Worm (Caenorhabditis elegans) whole organism, late embryonic: ENCODE results near the gene C36E6.2.

ENCODE experiments used
- ama-1 ChIP-seq: fragments of 150-350 bp; optimal IDR thresholded peaks from 2 replicates; lab custom pipeline; 2014
- ceh-9 ChIP-seq: sonication (generic microtip); optimal IDR thresholded peaks from 2 replicates; lab custom pipeline; 2016; ENCODE audit warnings: mild to moderate bottlenecking, missing genetic modification characterization, inconsistent platforms, missing compliant biosample characterization
- elt-2 ChIP-seq: sonication (generic microtip); optimal IDR thresholded peaks from 2 replicates; lab custom pipeline; 2016; ENCODE audit warnings: missing genetic modification reagents, missing genetic modification characterization, missing compliant biosample characterization
- fkh-10 ChIP-seq: fragments of 150-350 bp; optimal IDR thresholded peaks from 2 replicates; lab custom pipeline; 2014; ENCODE audit warnings: missing biosample characterization, missing genetic modification reagents, missing genetic modification characterization
- fkh-6 ChIP-seq: sonication (generic microtip); optimal IDR thresholded peaks from 2 replicates; lab custom pipeline; 2016; ENCODE audit warnings: missing genetic modification characterization, missing compliant biosample characterization
- nfya-1 ChIP-seq: sonication (generic microtip); optimal IDR thresholded peaks from 2 replicates; lab custom pipeline; 2017; ENCODE audit warnings: missing genetic modification characterization, mild to moderate bottlenecking, missing compliant biosample characterization, antibody characterized with exemption, moderate library complexity
- pag-3 ChIP-seq: sonication (generic microtip); optimal IDR thresholded peaks from 2 replicates; lab custom pipeline; 2016; ENCODE audit warnings: missing compliant biosample characterization, missing genetic modification characterization, borderline replicate concordance
- pat-9 ChIP-seq: fragments of 200-800 bp; sonication (Bioruptor generic); optimal IDR thresholded peaks from 2 replicates; lab custom pipeline; 2018; ENCODE audit warnings: mild to moderate bottlenecking, missing genetic modification characterization, moderate library complexity, missing compliant biosample characterization
- sox-2 ChIP-seq: fragments of 200-800 bp; sonication (Bioruptor generic); IDR thresholded peaks from 2 replicates; pipeline ENCODE4 v1.3.6; 2022; ENCODE audit warnings: missing genetic modification reagents, missing genetic modification characterization, missing compliant biosample characterization
- syd-9 ChIP-seq: sonication (generic microtip); optimal IDR thresholded peaks from 2 replicates; lab custom pipeline; 2016; ENCODE audit warnings: mild to moderate bottlenecking, missing genetic modification characterization, moderate library complexity, missing compliant biosample characterization
- ztf-16 ChIP-seq: sonication (generic microtip); optimal IDR thresholded peaks from 2 replicates; lab custom pipeline; 2017; ENCODE audit warnings: missing genetic modification characterization, missing compliant biosample characterization

- TF ChIP-seq pag-3 (tag; lab: Kevin White, UChicago) (no peak), sox-2 (GFP tag; lab: Robert Waterston, UW) (no peak), ama-1 (no peak), fkh-6 (tag; lab: Kevin White, UChicago) (no peak), fkh-10 (GFP tag; lab: Kevin White, UChicago) (no peak), nfya-1 (tag; lab: Kevin White, UChicago) (no peak), elt-2 (no peak), syd-9 (tag; lab: Kevin White, UChicago) (no peak), ztf-16 (no peak), pat-9 (tag; lab: Kevin White, UChicago) (peak; percentile 60), ceh-9 (tag; lab: Kevin White, UChicago) (no peak)
Measured at ce11 chrX:17458887-17459286, 7.4 kb downstream of the C36E6.2 start, which contains the start of gene mlc-1.
